Fruit fly (Drosophila melanogaster) whole organism, prepupa: Measurements from ENCODE around the gene Nf-YA.

Source experiments
- Blimp-1 ChIP-seq: fragments of 200-800 bp; sonication (Bioruptor generic); optimal IDR thresholded peaks from 3 replicates; lab custom pipeline; 2017; ENCODE audit warnings: missing biosample characterization, missing genetic modification characterization, mild to moderate bottlenecking, moderate library complexity, missing genetic modification reagents
- CG10631 ChIP-seq: fragments of 200-800 bp; sonication (Bioruptor generic); optimal IDR thresholded peaks from 2 replicates; lab custom pipeline; 2016; ENCODE audit warnings: missing biosample characterization, missing genetic modification characterization
- CG10669 ChIP-seq: fragments of 200-800 bp; sonication (Bioruptor generic); optimal IDR thresholded peaks from 3 replicates; lab custom pipeline; 2018; ENCODE audit warnings: missing biosample characterization, mild to moderate bottlenecking, missing genetic modification characterization, moderate library complexity
- CG11294 ChIP-seq: fragments of 200-800 bp; sonication (Bioruptor generic); IDR thresholded peaks from 2 replicates; pipeline ENCODE4 v1.3.6; 2022; ENCODE audit warnings: missing biosample characterization, missing genetic modification characterization
- CG11902 ChIP-seq: fragments of 200-800 bp; sonication (Bioruptor generic); optimal IDR thresholded peaks from 3 replicates; lab custom pipeline; 2016; ENCODE audit warnings: missing biosample characterization, missing genetic modification characterization
- CG15336 ChIP-seq: fragments of 200-800 bp; sonication (Bioruptor generic); IDR thresholded peaks from 2 replicates; pipeline ENCODE4 v1.3.6; 2022; ENCODE audit warnings: missing biosample characterization, missing genetic modification characterization
- CG1621 ChIP-seq: fragments of 200-800 bp; sonication (Bioruptor generic); optimal IDR thresholded peaks from 3 replicates; lab custom pipeline; 2018; ENCODE audit warnings: missing biosample characterization, mild to moderate bottlenecking, missing genetic modification characterization
- CG16779 ChIP-seq: fragments of 200-800 bp; sonication (Bioruptor generic); optimal IDR thresholded peaks from 3 replicates; lab custom pipeline; 2017; ENCODE audit warnings: missing biosample characterization, mild to moderate bottlenecking, missing genetic modification characterization
- CG3032 ChIP-seq: fragments of 200-800 bp; optimal IDR thresholded peaks from 2 replicates; lab custom pipeline; 2019; ENCODE audit warnings: missing biosample characterization, mild to moderate bottlenecking, missing genetic modification characterization, moderate library complexity
- CG31627 ChIP-seq: fragments of 200-800 bp; sonication (Bioruptor generic); optimal IDR thresholded peaks from 3 replicates; lab custom pipeline; 2016; ENCODE audit warnings: missing biosample characterization, missing genetic modification characterization
- CG32006 ChIP-seq: fragments of 200-800 bp; sonication (Bioruptor generic); optimal IDR thresholded peaks from 3 replicates; lab custom pipeline; 2017; ENCODE audit warnings: missing biosample characterization, mild to moderate bottlenecking, missing genetic modification characterization
- CG3919 ChIP-seq: fragments of 200-800 bp; sonication (Bioruptor generic); optimal IDR thresholded peaks from 3 replicates; lab custom pipeline; 2016; ENCODE audit warnings: missing biosample characterization, missing genetic modification characterization
- CG4318 ChIP-seq: fragments of 200-800 bp; sonication (Bioruptor generic); optimal IDR thresholded peaks from 3 replicates; lab custom pipeline; 2017; ENCODE audit warnings: missing biosample characterization, mild to moderate bottlenecking, missing genetic modification characterization
- CG6163 ChIP-seq: fragments of 200-800 bp; sonication (Bioruptor generic); IDR thresholded peaks from 3 replicates; pipeline ENCODE4 v1.3.6; 2022; ENCODE audit warnings: missing biosample characterization, missing genetic modification characterization
- CG6276 ChIP-seq: fragments of 200-800 bp; sonication (Bioruptor generic); optimal IDR thresholded peaks from 2 replicates; lab custom pipeline; 2017; ENCODE audit warnings: missing biosample characterization, mild to moderate bottlenecking, missing genetic modification characterization
- CG6792 ChIP-seq: fragments of 200-800 bp; sonication (Bioruptor generic); optimal IDR thresholded peaks from 3 replicates; lab custom pipeline; 2016; ENCODE audit warnings: missing biosample characterization, missing genetic modification characterization
- CG6808 ChIP-seq: fragments of 200-800 bp; sonication (Bioruptor generic); optimal IDR thresholded peaks from 3 replicates; lab custom pipeline; 2017; ENCODE audit warnings: missing biosample characterization, missing genetic modification characterization, mild to moderate bottlenecking, moderate library complexity, missing genetic modification reagents
- CG6854 ChIP-seq: fragments of 200-800 bp; sonication (Bioruptor generic); optimal IDR thresholded peaks from 2 replicates; lab custom pipeline; 2017; ENCODE audit warnings: missing biosample characterization, mild to moderate bottlenecking, missing genetic modification characterization
- CG7368 ChIP-seq: fragments of 200-800 bp; sonication (Bioruptor generic); optimal IDR thresholded peaks from 3 replicates; lab custom pipeline; 2016; ENCODE audit warnings: missing biosample characterization, missing genetic modification characterization
- CG8119 ChIP-seq: fragments of 200-800 bp; sonication (Bioruptor generic); IDR thresholded peaks from 3 replicates; pipeline ENCODE4 v1.3.6; 2022; ENCODE audit warnings: missing biosample characterization, missing genetic modification characterization
- CG8319 ChIP-seq: fragments of 200-800 bp; sonication (Bioruptor generic); optimal IDR thresholded peaks from 3 replicates; lab custom pipeline; 2016; ENCODE audit warnings: missing biosample characterization, missing genetic modification characterization
- CG8632 ChIP-seq: fragments of 200-800 bp; sonication (Bioruptor generic); optimal IDR thresholded peaks from 3 replicates; lab custom pipeline; 2016; ENCODE audit warnings: missing biosample characterization, missing genetic modification characterization
- Eip75B ChIP-seq: fragments of 200-800 bp; sonication (Bioruptor generic); optimal IDR thresholded peaks from 3 replicates; lab custom pipeline; 2016; ENCODE audit warnings: missing biosample characterization, missing genetic modification characterization
- Eip78C ChIP-seq: fragments of 200-800 bp; sonication (Bioruptor generic); peaks from one replicate; lab custom pipeline; 2016; ENCODE audit warnings: missing biosample characterization, missing genetic modification characterization
- Eip93F ChIP-seq: fragments of 200-800 bp; sonication (Bioruptor generic); optimal IDR thresholded peaks from 2 replicates; lab custom pipeline; 2016; ENCODE audit warnings: missing biosample characterization, mild to moderate bottlenecking, missing genetic modification characterization
- Ets21C ChIP-seq: fragments of 200-800 bp; sonication (Bioruptor generic); optimal IDR thresholded peaks from 3 replicates; lab custom pipeline; 2016; ENCODE audit warnings: missing biosample characterization, missing genetic modification characterization
- Hr38 ChIP-seq: sonication (Bioruptor generic); optimal IDR thresholded peaks from 2 replicates; lab custom pipeline; 2016; ENCODE audit warnings: missing biosample characterization, missing genetic modification characterization
- Hr4 ChIP-seq: fragments of 200-800 bp; sonication (Bioruptor generic); optimal IDR thresholded peaks from 3 replicates; lab custom pipeline; 2016; ENCODE audit warnings: missing biosample characterization, missing genetic modification characterization
- Lpt ChIP-seq: fragments of 200-800 bp; sonication (Bioruptor generic); optimal IDR thresholded peaks from 3 replicates; lab custom pipeline; 2016; ENCODE audit warnings: missing biosample characterization, missing genetic modification characterization
- Met ChIP-seq: fragments of 200-800 bp; sonication (Bioruptor generic); optimal IDR thresholded peaks from 3 replicates; lab custom pipeline; 2016; ENCODE audit warnings: missing biosample characterization, missing genetic modification characterization
- OdsH ChIP-seq: fragments of 200-800 bp; sonication (Bioruptor generic); optimal IDR thresholded peaks from 3 replicates; lab custom pipeline; 2016; ENCODE audit warnings: missing biosample characterization, missing genetic modification characterization
- Smox ChIP-seq: fragments of 200-800 bp; sonication (Bioruptor generic); optimal IDR thresholded peaks from 3 replicates; lab custom pipeline; 2016; ENCODE audit warnings: missing biosample characterization, missing genetic modification characterization
- Sox14 ChIP-seq: fragments of 200-800 bp; sonication (Bioruptor generic); optimal IDR thresholded peaks from 3 replicates; lab custom pipeline; 2016; ENCODE audit warnings: missing biosample characterization, missing genetic modification characterization
- achi ChIP-seq: fragments of 200-800 bp; sonication (Bioruptor generic); optimal IDR thresholded peaks from 3 replicates; lab custom pipeline; 2016; ENCODE audit warnings: missing biosample characterization, missing genetic modification characterization
- acj6 ChIP-seq: fragments of 200-800 bp; sonication (Bioruptor generic); optimal IDR thresholded peaks from 3 replicates; lab custom pipeline; 2016; ENCODE audit warnings: missing biosample characterization, missing genetic modification characterization
- dac ChIP-seq: fragments of 200-800 bp; sonication (Bioruptor generic); optimal IDR thresholded peaks from 2 replicates; lab custom pipeline; 2017; ENCODE audit warnings: missing biosample characterization, mild to moderate bottlenecking, missing genetic modification characterization
- dsx ChIP-seq: fragments of 200-800 bp; optimal IDR thresholded peaks from 3 replicates; lab custom pipeline; 2019; ENCODE audit warnings: missing biosample characterization, mild to moderate bottlenecking, missing genetic modification characterization, moderate library complexity; ENCODE audit not compliant: poor library complexity, severe bottlenecking
- fd59A ChIP-seq: fragments of 200-800 bp; sonication (Bioruptor generic); optimal IDR thresholded peaks from 2 replicates; lab custom pipeline; 2017; ENCODE audit warnings: missing biosample characterization, mild to moderate bottlenecking, missing genetic modification characterization, missing genetic modification reagents
- fd85E ChIP-seq: fragments of 200-800 bp; sonication (Bioruptor generic); optimal IDR thresholded peaks from 3 replicates; lab custom pipeline; 2016; ENCODE audit warnings: missing biosample characterization, missing genetic modification characterization
- fkh ChIP-seq: fragments of 200-800 bp; sonication (Bioruptor generic); optimal IDR thresholded peaks from 3 replicates; lab custom pipeline; 2017; ENCODE audit warnings: missing biosample characterization, mild to moderate bottlenecking, missing genetic modification characterization, moderate library complexity
- lz ChIP-seq: fragments of 200-800 bp; sonication (Bioruptor generic); optimal IDR thresholded peaks from 3 replicates; lab custom pipeline; 2016; ENCODE audit warnings: missing biosample characterization, missing genetic modification characterization
- net ChIP-seq: fragments of 200-800 bp; sonication (Bioruptor generic); optimal IDR thresholded peaks from 3 replicates; lab custom pipeline; 2016; ENCODE audit warnings: missing biosample characterization, missing genetic modification characterization
- pdm3 ChIP-seq: fragments of 200-800 bp; sonication (Bioruptor generic); optimal IDR thresholded peaks from 3 replicates; lab custom pipeline; 2016; ENCODE audit warnings: missing biosample characterization, missing genetic modification characterization
- ss ChIP-seq, 2 experiments: fragments of 200-800 bp; sonication (Bioruptor generic); optimal IDR thresholded peaks; 2 replicates in 1 of 2; 3 replicates in 1 of 2; lab custom pipeline; 2017 to 2018; ENCODE audit warnings: mild to moderate bottlenecking in 2 of 2, missing biosample characterization in 2 of 2, missing genetic modification characterization in 2 of 2, moderate library complexity in 1 of 2
- svp ChIP-seq: fragments of 200-800 bp; sonication (Bioruptor generic); peaks from one replicate; lab custom pipeline; 2016; ENCODE audit warnings: missing biosample characterization, missing genetic modification characterization
- vri ChIP-seq: fragments of 200-800 bp; sonication (Bioruptor generic); optimal IDR thresholded peaks from 3 replicates; lab custom pipeline; 2016; ENCODE audit warnings: missing biosample characterization, mild to moderate bottlenecking, missing genetic modification characterization

Gene Nf-YA

dm6 chr3L:9420054-9420818, 21.8 kb downstream of the Nf-YA start (continued):
- TF ChIP-seq Smox (GFP tag; lab: Kevin White, UChicago) (peak; percentile 98), CG6792 (peak; percentile 98), CG11294 (peak; percentile 88), CG15336 (GFP tag; lab: Robert Waterston, UW) (peak; percentile 98), achi (GFP tag; lab: Kevin White, UChicago) (peak; percentile 96), CG7368 (GFP tag; lab: Kevin White, UChicago) (peak; percentile 96), CG8632 (peak; percentile 97), CG6854 (GFP tag; lab: Kevin White, UChicago) (peak; percentile 96), CG6276 (GFP tag; lab: Kevin White, UChicago) (peak; percentile 94), net (GFP tag; lab: Kevin White, UChicago) (peak; percentile 97), fd85E (peak; percentile 87), CG32006 (GFP tag; lab: Kevin White, UChicago) (peak; percentile 95), OdsH (GFP tag; lab: Kevin White, UChicago) (peak; percentile 95), vri (GFP tag; lab: Kevin White, UChicago) (peak; percentile 89), Eip78C (GFP tag; lab: Kevin White, UChicago) (peak; percentile 99), Lpt (GFP tag; lab: Kevin White, UChicago) (peak; percentile 84), Sox14 (GFP tag; lab: Kevin White, UChicago) (peak; percentile 98), fd59A (GFP tag; lab: Kevin White, UChicago) (peak; percentile 95), svp (peak; percentile 99), CG11902 (GFP tag; lab: Kevin White, UChicago) (peak; percentile 95), lz (GFP tag; lab: Kevin White, UChicago) (peak; percentile 98), dsx (GFP tag; lab: Kevin White, UChicago) (peak; percentile 100), Hr38 (GFP tag; lab: Kevin White, UChicago) (no peak), dac (GFP tag; lab: Kevin White, UChicago) (peak; percentile 89), CG10669 (GFP tag; lab: Kevin White, UChicago) (peak; percentile 97), CG8319 (GFP tag; lab: Kevin White, UChicago) (peak; percentile 97), CG8119 (peak; percentile 98), Eip93F (GFP tag; lab: Kevin White, UChicago) (peak; percentile 88), CG3919 (GFP tag; lab: Kevin White, UChicago) (peak; percentile 96), Ets21C (GFP tag; lab: Kevin White, UChicago) (peak; percentile 95), CG6163 (GFP tag; lab: Robert Waterston, UW) (peak; percentile 97), CG6808 (peak; percentile 93), CG31627 (GFP tag; lab: Kevin White, UChicago) (peak; percentile 97)

- peak; percentile 78 for TF ChIP-seq CG3919 (GFP tag; lab: Kevin White, UChicago)
- TF ChIP-seq CG10631, result no peak
- peak; percentile 15 for TF ChIP-seq CG3032 (tag; lab: Kevin White, UChicago)
- peak; percentile 63 for TF ChIP-seq pdm3 (GFP tag; lab: Kevin White, UChicago)
- no peak for TF ChIP-seq CG6808
- TF ChIP-seq CG4318 (GFP tag; lab: Kevin White, UChicago), result peak; percentile 45
- no peak for TF ChIP-seq ss (GFP tag; optimal IDR thresholded peaks at IDR 0.05; lab: Kevin White, UChicago)
- TF ChIP-seq achi (GFP tag; lab: Kevin White, UChicago), result peak; percentile 39
- TF ChIP-seq CG6163 (GFP tag; lab: Robert Waterston, UW), result peak; percentile 85
- peak; percentile 58 for TF ChIP-seq CG11902 (GFP tag; lab: Kevin White, UChicago)
- peak; percentile 63 for TF ChIP-seq CG32006 (GFP tag; lab: Kevin White, UChicago)
- no peak for TF ChIP-seq Hr38 (GFP tag; lab: Kevin White, UChicago)
- no peak for TF ChIP-seq lz (GFP tag; lab: Kevin White, UChicago)
- no peak for TF ChIP-seq Eip75B (GFP tag; lab: Kevin White, UChicago)
- TF ChIP-seq Blimp-1 (GFP tag; lab: Kevin White, UChicago), result no peak
- TF ChIP-seq fd59A (GFP tag; lab: Kevin White, UChicago), result peak; percentile 22
- TF ChIP-seq CG8319 (GFP tag; lab: Kevin White, UChicago), result peak; percentile 30
- TF ChIP-seq Ets21C (GFP tag; lab: Kevin White, UChicago), result no peak
- peak; percentile 67 for TF ChIP-seq svp
- peak; percentile 37 for TF ChIP-seq Smox (GFP tag; lab: Kevin White, UChicago)
- no peak for TF ChIP-seq CG16779 (tag; lab: Kevin White, UChicago)
- no peak for TF ChIP-seq CG6854 (GFP tag; lab: Kevin White, UChicago)
- TF ChIP-seq acj6, result peak; percentile 60
- TF ChIP-seq net (GFP tag; lab: Kevin White, UChicago), result peak; percentile 44
- no peak for TF ChIP-seq fkh (GFP tag; lab: Kevin White, UChicago)
- no peak for TF ChIP-seq Eip93F (GFP tag; lab: Kevin White, UChicago)
- peak; percentile 50 for TF ChIP-seq Hr4 (GFP tag; lab: Kevin White, UChicago)
- no peak for TF ChIP-seq CG1621 (tag; lab: Kevin White, UChicago)
- peak; percentile 72 for TF ChIP-seq Met (GFP tag; lab: Kevin White, UChicago)
- TF ChIP-seq Lpt (GFP tag; lab: Kevin White, UChicago), result peak; percentile 61
These were observed 22.7 kb downstream of the Nf-YA start for dm6 chr3L:9419328-9419727.
